Worm (Caenorhabditis elegans) whole organism, L2 larva: Measurements from ENCODE around the gene dgat-2.

Source experiments
- C34F6.9 ChIP-seq: fragments of 150-350 bp; optimal IDR thresholded peaks from 2 replicates; lab custom pipeline; 2014; ENCODE audit warnings: missing biosample characterization, missing genetic modification characterization
- F13H6.1 ChIP-seq: sonication (generic microtip); optimal IDR thresholded peaks from 2 replicates; lab custom pipeline; 2016; ENCODE audit warnings: missing genetic modification characterization, missing compliant biosample characterization
- R02D3.7 ChIP-seq: fragments of 150-350 bp; optimal IDR thresholded peaks from 2 replicates; lab custom pipeline; 2014; ENCODE audit warnings: missing biosample characterization, missing genetic modification characterization
- Y55F3AM.14 ChIP-seq: fragments of 200-800 bp; sonication (Bioruptor generic); optimal IDR thresholded peaks from 2 replicates; lab custom pipeline; 2018; ENCODE audit warnings: mild to moderate bottlenecking, missing genetic modification characterization, missing compliant biosample characterization
- ZK546.5 ChIP-seq: sonication (generic microtip); optimal IDR thresholded peaks from 2 replicates; lab custom pipeline; 2017; ENCODE audit warnings: missing biosample characterization, missing genetic modification characterization
- alr-1 ChIP-seq: fragments of 150-350 bp; optimal IDR thresholded peaks from 2 replicates; lab custom pipeline; 2014; ENCODE audit warnings: missing biosample characterization, missing genetic modification characterization
- blmp-1 ChIP-seq: sonication (generic microtip); optimal IDR thresholded peaks from 2 replicates; lab custom pipeline; 2017; ENCODE audit warnings: missing genetic modification characterization, mild to moderate bottlenecking, missing compliant biosample characterization, antibody characterized with exemption, moderate library complexity; ENCODE audit not compliant: insufficient read depth
- ceh-16 ChIP-seq: fragments of 150-350 bp; optimal IDR thresholded peaks from 2 replicates; lab custom pipeline; 2014; ENCODE audit warnings: missing biosample characterization, missing genetic modification characterization
- ceh-82 ChIP-seq: fragments of 150-350 bp; optimal IDR thresholded peaks from 2 replicates; lab custom pipeline; 2014; ENCODE audit warnings: missing biosample characterization, missing genetic modification characterization
- crh-2 ChIP-seq: sonication (generic microtip); optimal IDR thresholded peaks from 2 replicates; lab custom pipeline; 2017; ENCODE audit warnings: missing biosample characterization, missing genetic modification characterization
- dmd-4 ChIP-seq: sonication (generic microtip); optimal IDR thresholded peaks from 2 replicates; lab custom pipeline; 2017; ENCODE audit warnings: missing biosample characterization, missing genetic modification characterization
- egl-27 ChIP-seq: sonication (generic microtip); optimal IDR thresholded peaks from 3 replicates; lab custom pipeline; 2017; ENCODE audit warnings: missing biosample characterization, missing genetic modification reagents, missing genetic modification characterization
- elt-1 ChIP-seq: fragments of 150-350 bp; optimal IDR thresholded peaks from 2 replicates; lab custom pipeline; 2014; ENCODE audit warnings: missing biosample characterization, missing genetic modification characterization
- fos-1 ChIP-seq: fragments of 150-350 bp; optimal IDR thresholded peaks from 2 replicates; lab custom pipeline; 2014; ENCODE audit warnings: missing biosample characterization, missing genetic modification characterization
- gmeb-1 ChIP-seq: fragments of 150-350 bp; optimal IDR thresholded peaks from 2 replicates; lab custom pipeline; 2014; ENCODE audit warnings: missing biosample characterization, missing genetic modification characterization
- lin-11 ChIP-seq: fragments of 150-350 bp; sonication (generic microtip); optimal IDR thresholded peaks from 2 replicates; lab custom pipeline; 2014; ENCODE audit warnings: missing biosample characterization, missing genetic modification characterization, inconsistent platforms, mixed read lengths
- lin-13 ChIP-seq: fragments of 150-350 bp; optimal IDR thresholded peaks from 2 replicates; lab custom pipeline; 2014; ENCODE audit warnings: missing biosample characterization, missing genetic modification reagents, missing genetic modification characterization
- lin-39 ChIP-seq: fragments of 150-350 bp; optimal IDR thresholded peaks from 2 replicates; lab custom pipeline; 2014; ENCODE audit warnings: missing biosample characterization, missing genetic modification reagents, missing genetic modification characterization
- lsy-2 ChIP-seq, 2 experiments: fragments of 150-350 bp in 1 of 2; sonication (generic microtip) in 1 of 2; optimal IDR thresholded peaks; 2 replicates each; lab custom pipeline; 2014 to 2017; ENCODE audit warnings: missing biosample characterization in 2 of 2, missing genetic modification characterization in 2 of 2
- mdl-1 ChIP-seq, 2 experiments: fragments of 150-350 bp in 1 of 2; sonication (generic microtip) in 1 of 2; optimal IDR thresholded peaks; 2 replicates each; lab custom pipeline; 2017; ENCODE audit warnings: missing biosample characterization in 2 of 2, missing genetic modification characterization in 2 of 2
- nhr-11 ChIP-seq: fragments of 150-350 bp; optimal IDR thresholded peaks from 2 replicates; lab custom pipeline; 2014; ENCODE audit warnings: missing biosample characterization, missing genetic modification characterization
- nhr-12 ChIP-seq: fragments of 150-350 bp; optimal IDR thresholded peaks from 2 replicates; lab custom pipeline; 2014; ENCODE audit warnings: missing biosample characterization, missing genetic modification characterization
- nhr-21 ChIP-seq: fragments of 150-350 bp; optimal IDR thresholded peaks from 2 replicates; lab custom pipeline; 2014; ENCODE audit warnings: missing biosample characterization, missing genetic modification characterization
- nhr-237 ChIP-seq: fragments of 150-350 bp; optimal IDR thresholded peaks from 2 replicates; lab custom pipeline; 2014; ENCODE audit warnings: missing biosample characterization, missing genetic modification characterization
- nhr-25 ChIP-seq: fragments of 150-350 bp; sonication (generic microtip); optimal IDR thresholded peaks from 3 replicates; lab custom pipeline; 2014; ENCODE audit warnings: missing biosample characterization, missing genetic modification characterization
- nhr-77 ChIP-seq: fragments of 150-350 bp; optimal IDR thresholded peaks from 2 replicates; lab custom pipeline; 2014; ENCODE audit warnings: missing biosample characterization, missing genetic modification characterization
- peb-1 ChIP-seq: fragments of 150-350 bp; optimal IDR thresholded peaks from 2 replicates; lab custom pipeline; 2014; ENCODE audit warnings: missing biosample characterization, missing genetic modification characterization
- sem-4 ChIP-seq: fragments of 150-350 bp; optimal IDR thresholded peaks from 2 replicates; lab custom pipeline; 2014; ENCODE audit warnings: missing biosample characterization, missing genetic modification reagents, missing genetic modification characterization
- sma-3 ChIP-seq: sonication (generic microtip); optimal IDR thresholded peaks from 2 replicates; lab custom pipeline; 2016; ENCODE audit warnings: missing genetic modification reagents, missing genetic modification characterization, missing compliant biosample characterization
- sma-9 ChIP-seq, 2 experiments: fragments of 150-350 bp in 1 of 2; sonication (generic microtip) in 1 of 2; optimal IDR thresholded peaks; 2 replicates each; lab custom pipeline; 2014 to 2016; ENCODE audit warnings: missing genetic modification characterization in 2 of 2, mild to moderate bottlenecking in 1 of 2, missing biosample characterization in 1 of 2, missing compliant biosample characterization in 1 of 2, missing genetic modification reagents in 1 of 2, moderate library complexity in 1 of 2
- snpc-4 ChIP-seq: fragments of 150-350 bp; optimal IDR thresholded peaks from 2 replicates; lab custom pipeline; 2014; ENCODE audit warnings: missing biosample characterization, missing genetic modification characterization
- unc-55 ChIP-seq: fragments of 150-350 bp; sonication (generic microtip); optimal IDR thresholded peaks from 3 replicates; lab custom pipeline; 2014; ENCODE audit warnings: missing biosample characterization, missing genetic modification reagents, missing genetic modification characterization
- unc-62 ChIP-seq: fragments of 150-350 bp; optimal IDR thresholded peaks from 2 replicates; lab custom pipeline; 2014; ENCODE audit warnings: missing biosample characterization, missing genetic modification reagents, missing genetic modification characterization
- zag-1 ChIP-seq: fragments of 150-350 bp; optimal IDR thresholded peaks from 2 replicates; lab custom pipeline; 2014; ENCODE audit warnings: missing biosample characterization, missing genetic modification characterization
- ztf-11 ChIP-seq: sonication (generic microtip); optimal IDR thresholded peaks from 2 replicates; lab custom pipeline; 2017; ENCODE audit warnings: missing biosample characterization, missing genetic modification characterization
- ztf-4 ChIP-seq: fragments of 150-350 bp; optimal IDR thresholded peaks from 2 replicates; lab custom pipeline; 2014; ENCODE audit warnings: missing biosample characterization, missing genetic modification characterization

Gene dgat-2

DNA sequence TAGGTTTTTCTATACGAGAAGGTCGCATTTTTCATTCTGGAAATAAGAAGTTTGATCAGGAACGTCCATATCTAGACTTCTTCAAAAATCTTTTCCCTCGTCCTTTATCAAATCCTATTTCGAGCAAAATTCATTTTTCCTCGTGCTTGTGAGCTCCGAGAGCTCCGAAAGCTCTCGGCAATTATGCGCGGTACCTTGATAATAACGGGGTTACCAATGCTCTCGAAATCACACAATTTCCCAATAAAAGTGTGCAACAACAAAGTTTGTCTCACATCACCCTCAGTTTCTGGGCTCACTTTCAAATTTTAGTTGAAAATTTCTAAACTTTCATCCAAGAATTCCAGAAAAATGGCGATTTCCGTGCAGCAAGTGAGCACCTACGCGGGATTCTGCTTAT, 8.4 kb downstream of the dgat-2 start, which contains the start of gene str-89:
str-89 (plus strand) TSS at position 301 of the 400 bp plus-strand sequence.
- TF ChIP-seq snpc-4 (tag; lab: Kevin White, UChicago), result no peak
- TF ChIP-seq nhr-12, result no peak
- TF ChIP-seq blmp-1 (tag; lab: Kevin White, UChicago), result no peak
- no peak for TF ChIP-seq ztf-4
- TF ChIP-seq sma-9 (GFP tag; optimal IDR thresholded peaks at IDR 0.05; lab: Kevin White, UChicago), result no peak
- TF ChIP-seq sma-9 (tag; optimal IDR thresholded peaks at IDR 0.05; lab: Kevin White, UChicago), result no peak
- TF ChIP-seq sem-4, result no peak
- no peak for TF ChIP-seq nhr-77 (tag; lab: Kevin White, UChicago)
- no peak for TF ChIP-seq peb-1 (tag; lab: Kevin White, UChicago)
- TF ChIP-seq lin-39 (tag; lab: Kevin White, UChicago), result no peak
- no peak for TF ChIP-seq unc-62 (GFP tag; lab: Kevin White, UChicago)
- no peak for TF ChIP-seq mdl-1 (tag; optimal IDR thresholded peaks at IDR 0.05; lab: Kevin White, UChicago)
- TF ChIP-seq F13H6.1 (tag; lab: Kevin White, UChicago), result no peak
- TF ChIP-seq alr-1, result no peak
- TF ChIP-seq nhr-25 (tag; lab: Kevin White, UChicago), result no peak
- TF ChIP-seq nhr-237 (tag; lab: Kevin White, UChicago), result no peak
- TF ChIP-seq Y55F3AM.14, result no peak
- no peak for TF ChIP-seq lsy-2 (tag; optimal IDR thresholded peaks at IDR 0.05; lab: Kevin White, UChicago)
- TF ChIP-seq ceh-82 (tag; lab: Kevin White, UChicago), result no peak

DNA sequence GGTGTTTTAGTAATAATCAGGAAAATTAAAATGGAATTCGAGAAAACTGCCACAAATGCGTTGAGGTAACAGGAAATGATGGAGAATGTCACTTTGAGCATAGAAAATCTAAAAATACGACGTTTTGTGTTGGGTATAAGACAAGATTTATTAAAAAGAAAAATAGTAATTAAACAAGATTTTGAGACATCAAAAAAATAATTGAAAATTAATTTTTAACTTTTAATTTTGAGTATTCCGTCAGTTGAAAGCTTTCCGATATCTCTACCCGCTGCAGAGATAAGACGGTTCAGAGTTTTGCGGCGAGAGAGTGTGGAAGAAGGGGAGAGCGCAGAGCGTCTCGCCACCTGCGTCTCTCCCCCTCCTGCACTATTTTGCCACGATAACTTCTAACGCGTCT, 13.2 kb downstream of the dgat-2 start, which contains the start of gene str-93:
str-93 (minus strand) TSS at position 101 of the 400 bp plus-strand sequence.
- TF ChIP-seq F13H6.1 (tag; lab: Kevin White, UChicago) (no peak), C34F6.9 (tag; lab: Kevin White, UChicago) (no peak), alr-1 (no peak), ztf-4 (no peak), lin-13 (GFP tag; lab: Kevin White, UChicago) (no peak), nhr-11 (no peak), lin-39 (tag; lab: Kevin White, UChicago) (no peak), lin-11 (tag; lab: Kevin White, UChicago) (no peak), mdl-1 (tag; optimal IDR thresholded peaks at IDR 0.05; lab: Kevin White, UChicago) (no peak), peb-1 (tag; lab: Kevin White, UChicago) (no peak), unc-62 (GFP tag; lab: Kevin White, UChicago) (no peak), zag-1 (no peak), fos-1 (tag; lab: Kevin White, UChicago) (no peak), nhr-21 (tag; lab: Kevin White, UChicago) (no peak)

ce11 chrV:17676553-17676952, 16.4 kb downstream of the dgat-2 start, which contains the start of gene str-92:
Gene str-92, minus strand, starts transcription at chrV:17676653.
- TF ChIP-seq nhr-21 (tag; lab: Kevin White, UChicago), result no peak
- TF ChIP-seq unc-62 (GFP tag; lab: Kevin White, UChicago), result no peak
- no peak for TF ChIP-seq dmd-4 (tag; lab: Kevin White, UChicago)
- TF ChIP-seq lin-13 (GFP tag; lab: Kevin White, UChicago), result no peak
- no peak for TF ChIP-seq blmp-1 (tag; lab: Kevin White, UChicago)

DNA sequence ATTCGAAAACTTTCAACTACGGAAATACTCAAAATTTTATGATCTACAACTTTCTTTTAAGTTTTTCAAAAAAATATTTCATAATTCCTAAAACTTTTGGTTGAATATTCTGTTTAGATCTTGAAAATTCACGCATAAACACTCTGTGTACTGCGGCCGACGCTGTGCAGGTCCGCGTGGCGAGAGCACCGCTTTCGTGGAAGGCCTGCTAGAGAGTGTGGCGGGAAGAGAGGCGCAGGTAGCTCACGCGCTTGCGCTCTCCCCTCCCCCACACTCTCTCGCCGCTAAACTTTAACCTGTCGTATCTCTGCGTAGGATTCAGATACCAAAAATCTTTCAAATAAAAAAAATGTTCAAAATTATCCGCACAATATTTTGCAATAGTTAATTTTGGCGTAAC, 23.2 kb downstream of the dgat-2 start:
- TF ChIP-seq C34F6.9 (tag; lab: Kevin White, UChicago) (no peak), nhr-77 (tag; lab: Kevin White, UChicago) (no peak), unc-62 (GFP tag; lab: Kevin White, UChicago) (no peak), lin-13 (GFP tag; lab: Kevin White, UChicago) (no peak), snpc-4 (tag; lab: Kevin White, UChicago) (no peak), ceh-16 (tag; lab: Kevin White, UChicago) (no peak), R02D3.7 (tag; lab: Kevin White, UChicago) (no peak), peb-1 (tag; lab: Kevin White, UChicago) (no peak), sem-4 (no peak), gmeb-1 (tag; lab: Kevin White, UChicago) (no peak), nhr-12 (no peak), lsy-2 (tag; optimal IDR thresholded peaks at IDR 0.05; lab: Kevin White, UChicago) (no peak), mdl-1 (tag; optimal IDR thresholded peaks at IDR 0.05; lab: Kevin White, UChicago) (no peak), nhr-11 (no peak), sma-3 (GFP tag; lab: Kevin White, UChicago) (no peak), blmp-1 (tag; lab: Kevin White, UChicago) (no peak), ZK546.5 (tag; lab: Kevin White, UChicago) (no peak), zag-1 (no peak)

DNA sequence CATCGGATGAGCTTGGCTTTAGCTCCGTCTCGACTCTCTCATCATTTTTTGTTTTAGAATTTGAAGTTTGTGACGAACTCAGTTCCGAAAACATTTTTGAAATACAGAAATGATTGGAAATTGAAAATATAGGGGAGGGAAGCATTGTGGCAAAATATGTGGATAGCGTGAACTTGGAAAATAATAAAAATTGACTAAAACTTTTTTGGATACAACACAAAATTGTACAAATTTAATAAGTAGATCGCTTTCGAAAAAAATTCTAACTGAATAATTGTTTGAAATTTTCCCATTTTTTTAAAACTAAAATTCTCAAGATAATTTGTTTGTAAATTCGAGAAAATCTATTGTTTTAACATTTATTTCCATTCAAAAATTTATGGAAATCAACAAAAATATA, 23.7 kb downstream of the dgat-2 start, which contains the start of gene F59A1.15:
F59A1.15 (minus strand) TSS at position 101 of the 400 bp plus-strand sequence.
- TF ChIP-seq unc-55 (GFP tag; lab: Kevin White, UChicago) (no peak), crh-2 (tag; lab: Kevin White, UChicago) (no peak), sem-4 (no peak), ztf-11 (tag; lab: Kevin White, UChicago) (no peak), ztf-4 (no peak), elt-1 (tag; lab: Kevin White, UChicago) (no peak), egl-27 (no peak)
